Fruit fly (Drosophila melanogaster): ENCODE data around the gene CG13117.

dm6 chr2L:9737803-9738202 is 1.4 kb downstream of the CG13117 start:
- no peak for TF ChIP-seq CG1620 (GFP tag; optimal IDR thresholded peaks at IDR 0.05)
- TF ChIP-seq ovo (GFP tag; optimal IDR thresholded peaks at IDR 0.05) = no peak
- TF ChIP-seq CG14711 (tag; optimal IDR thresholded peaks at IDR 0.05) = no peak
- no peak for TF ChIP-seq CG11617 (GFP tag; optimal IDR thresholded peaks at IDR 0.05)
- no peak for TF ChIP-seq cnc (optimal IDR thresholded peaks at IDR 0.05)
- TF ChIP-seq CG5204 (GFP tag; optimal IDR thresholded peaks at IDR 0.05) = peak; percentile 21

Data from whole organism, adult.